Worm (Caenorhabditis elegans): ENCODE measurements around the gene flp-20.

ce11 chrX:9338375-9338774 is 11.3 kb downstream of the flp-20 start, which contains the start of gene apa-2:
- TF ChIP-seq ceh-16 (tag; optimal IDR thresholded peaks at IDR 0.05) (no peak), nhr-237 (tag; optimal IDR thresholded peaks at IDR 0.05) (no peak), nhr-11 (tag; optimal IDR thresholded peaks at IDR 0.05) (no peak), skn-1 (tag; optimal IDR thresholded peaks at IDR 0.05) (no peak)

All from whole organism, L2 larva.